Worm (Caenorhabditis elegans): ENCODE measurements around the gene ugt-54.

ugt-54 gene

ce11 chrIV:10761344-10761743 lies at the start of gene ugt-54:
Gene ugt-54 (plus strand): TSS chrIV:10761698.
- TF ChIP-seq unc-55 (GFP tag; optimal IDR thresholded peaks at IDR 0.05) (no peak), blmp-1 (tag; optimal IDR thresholded peaks at IDR 0.05; ENCODE audit: insufficient read depth) (no peak)

ce11 chrIV:10711729-10712128 lies 49.8 kb upstream of the ugt-54 start, which contains the start of gene glb-21:
Gene glb-21 (minus strand): TSS chrIV:10711794.
- TF ChIP-seq nhr-10 (tag; optimal IDR thresholded peaks at IDR 0.05) (no peak), unc-62 (GFP tag; optimal IDR thresholded peaks at IDR 0.05) (no peak), gmeb-1 (tag; optimal IDR thresholded peaks at IDR 0.05) (no peak), nhr-21 (tag; optimal IDR thresholded peaks at IDR 0.05) (no peak), ceh-16 (tag; optimal IDR thresholded peaks at IDR 0.05) (no peak), ztf-1 (GFP tag; conservative IDR thresholded peaks at IDR 0.05) (no peak), R02D3.7 (tag; optimal IDR thresholded peaks at IDR 0.05) (no peak)

ce11 chrIV:10714594-10714993 lies 46.9 kb upstream of the ugt-54 start:
- peak; percentile 6 for TF ChIP-seq nhr-25 (tag; optimal IDR thresholded peaks at IDR 0.05)
- no peak for TF ChIP-seq nhr-11 (tag; optimal IDR thresholded peaks at IDR 0.05)
- no peak for TF ChIP-seq ztf-1 (GFP tag; conservative IDR thresholded peaks at IDR 0.05)
- peak; percentile 43 for TF ChIP-seq fos-1 (tag; optimal IDR thresholded peaks at IDR 0.05)
- TF ChIP-seq unc-39 (tag; optimal IDR thresholded peaks at IDR 0.05): no peak
- TF ChIP-seq nhr-23 (tag; optimal IDR thresholded peaks at IDR 0.05): no peak
- peak; percentile 21 for TF ChIP-seq gmeb-1 (tag; optimal IDR thresholded peaks at IDR 0.05)
- no peak for TF ChIP-seq ama-1 (optimal IDR thresholded peaks at IDR 0.05)
- TF ChIP-seq egl-27 (tag; optimal IDR thresholded peaks at IDR 0.05): peak; percentile 21
- TF ChIP-seq ZK546.5 (tag; optimal IDR thresholded peaks at IDR 0.05): no peak
- peak; percentile 8 for TF ChIP-seq sma-3 (GFP tag; optimal IDR thresholded peaks at IDR 0.05)
- no peak for TF ChIP-seq mdl-1 (tag; optimal IDR thresholded peaks at IDR 0.05)
- TF ChIP-seq nhr-129 (tag; optimal IDR thresholded peaks at IDR 0.05): peak; percentile 60
- no peak for TF ChIP-seq unc-62 (GFP tag; optimal IDR thresholded peaks at IDR 0.05)
- no peak for TF ChIP-seq snpc-4 (tag; optimal IDR thresholded peaks at IDR 0.05)
- TF ChIP-seq sem-4 (tag; optimal IDR thresholded peaks at IDR 0.05): no peak
- peak; percentile 46 for TF ChIP-seq sma-9 (GFP tag; optimal IDR thresholded peaks at IDR 0.05)
- TF ChIP-seq sma-9 (tag; optimal IDR thresholded peaks at IDR 0.05): no peak
- TF ChIP-seq C34F6.9 (tag; optimal IDR thresholded peaks at IDR 0.05): peak; percentile 13

- TF ChIP-seq sem-4 (tag; optimal IDR thresholded peaks at IDR 0.05) (no peak), elt-1 (tag; optimal IDR thresholded peaks at IDR 0.05) (no peak), ztf-4 (tag; optimal IDR thresholded peaks at IDR 0.05) (no peak), mbf-1 (tag; optimal IDR thresholded peaks at IDR 0.05) (no peak), nhr-237 (tag; optimal IDR thresholded peaks at IDR 0.05) (no peak), fos-1 (tag; optimal IDR thresholded peaks at IDR 0.05) (no peak), lsy-2 (tag; optimal IDR thresholded peaks at IDR 0.05) (no peak), gmeb-1 (tag; optimal IDR thresholded peaks at IDR 0.05) (no peak), blmp-1 (tag; optimal IDR thresholded peaks at IDR 0.05; ENCODE audit: insufficient read depth) (no peak), mdl-1 (tag; optimal IDR thresholded peaks at IDR 0.05) (no peak), unc-39 (tag; optimal IDR thresholded peaks at IDR 0.05) (no peak), nhr-21 (tag; optimal IDR thresholded peaks at IDR 0.05) (no peak), lin-39 (tag; optimal IDR thresholded peaks at IDR 0.05) (no peak), snpc-4 (tag; optimal IDR thresholded peaks at IDR 0.05) (no peak), sma-3 (GFP tag; optimal IDR thresholded peaks at IDR 0.05) (no peak), C34F6.9 (tag; optimal IDR thresholded peaks at IDR 0.05) (no peak), nhr-23 (tag; optimal IDR thresholded peaks at IDR 0.05) (no peak)
These were observed 45.1 kb upstream of the ugt-54 start, which contains the start of gene ncx-3 for ce11 chrIV:10716348-10716747. Gene ncx-3 (plus strand): TSS chrIV:10716648.

ce11 chrIV:10718075-10718474 lies 43.4 kb upstream of the ugt-54 start:
- TF ChIP-seq lin-11 (tag; optimal IDR thresholded peaks at IDR 0.05): no peak
- peak; percentile 25 for TF ChIP-seq elt-1 (tag; optimal IDR thresholded peaks at IDR 0.05)
- TF ChIP-seq lin-39 (tag; optimal IDR thresholded peaks at IDR 0.05): no peak

- no peak for TF ChIP-seq peb-1 (tag; optimal IDR thresholded peaks at IDR 0.05)
- no peak for TF ChIP-seq C34F6.9 (tag; optimal IDR thresholded peaks at IDR 0.05)
- TF ChIP-seq ceh-16 (tag; optimal IDR thresholded peaks at IDR 0.05): no peak
- no peak for TF ChIP-seq unc-39 (tag; optimal IDR thresholded peaks at IDR 0.05)
- no peak for TF ChIP-seq Y55F3AM.14 (GFP tag; optimal IDR thresholded peaks at IDR 0.05)
- TF ChIP-seq F13H6.1 (tag; optimal IDR thresholded peaks at IDR 0.05): no peak
- no peak for TF ChIP-seq nhr-25 (tag; optimal IDR thresholded peaks at IDR 0.05)
- no peak for TF ChIP-seq lin-39 (tag; optimal IDR thresholded peaks at IDR 0.05)
- no peak for TF ChIP-seq unc-55 (GFP tag; optimal IDR thresholded peaks at IDR 0.05)
- TF ChIP-seq nhr-21 (tag; optimal IDR thresholded peaks at IDR 0.05): no peak
- no peak for TF ChIP-seq lsy-2 (tag; optimal IDR thresholded peaks at IDR 0.05)
- no peak for TF ChIP-seq lin-11 (tag; optimal IDR thresholded peaks at IDR 0.05)
- no peak for TF ChIP-seq sem-4 (tag; optimal IDR thresholded peaks at IDR 0.05)
- no peak for TF ChIP-seq aly-2 (tag; optimal IDR thresholded peaks at IDR 0.05)
- TF ChIP-seq dmd-4 (tag; optimal IDR thresholded peaks at IDR 0.05): no peak
- TF ChIP-seq ZK546.5 (tag; optimal IDR thresholded peaks at IDR 0.05): no peak
- TF ChIP-seq ztf-4 (tag; optimal IDR thresholded peaks at IDR 0.05): no peak
- TF ChIP-seq fos-1 (tag; optimal IDR thresholded peaks at IDR 0.05): no peak
- no peak for TF ChIP-seq ztf-1 (GFP tag; conservative IDR thresholded peaks at IDR 0.05)
These were observed 42.6 kb upstream of the ugt-54 start for ce11 chrIV:10718865-10719264.
